Worm (Caenorhabditis elegans) whole organism, midembryonic: Measurements from ENCODE around the gene nhr-202.

Experiments used
- T22C8.4 ChIP-seq: fragments of 200-800 bp; sonication (Bioruptor generic); IDR thresholded peaks from 2 replicates; pipeline ENCODE4 v1.3.6; 2022; ENCODE audit warnings: missing genetic modification characterization, missing compliant biosample characterization
- cog-1 ChIP-seq: sonication (generic microtip); optimal IDR thresholded peaks from 2 replicates; lab custom pipeline; 2016; ENCODE audit warnings: missing genetic modification characterization, missing compliant biosample characterization
- flt-1 ChIP-seq: fragments of 200-800 bp; sonication (Bioruptor generic); IDR thresholded peaks from 2 replicates; pipeline ENCODE4 v1.3.6; 2022; ENCODE audit warnings: missing genetic modification characterization, missing compliant biosample characterization
- klf-2 ChIP-seq: fragments of 200-800 bp; sonication (Bioruptor generic); conservative IDR thresholded peaks from 2 replicates; pipeline ENCODE4 v1.3.6; 2022; ENCODE audit warnings: missing genetic modification reagents, missing genetic modification characterization, missing compliant biosample characterization
- med-1 ChIP-seq: sonication (generic microtip); optimal IDR thresholded peaks from 2 replicates; lab custom pipeline; 2017; ENCODE audit warnings: missing genetic modification characterization, mild to moderate bottlenecking, missing compliant biosample characterization, antibody characterized with exemption, missing genetic modification reagents; ENCODE audit not compliant: insufficient read depth
- ref-1 ChIP-seq: fragments of 200-800 bp; sonication (Bioruptor generic); conservative IDR thresholded peaks from 2 replicates; pipeline ENCODE4 v1.3.6; 2022; ENCODE audit warnings: missing genetic modification reagents, missing genetic modification characterization, missing compliant biosample characterization
- tab-1 ChIP-seq: fragments of 200-800 bp; sonication (Bioruptor generic); IDR thresholded peaks from 2 replicates; pipeline ENCODE4 v1.3.6; 2022; ENCODE audit warnings: missing genetic modification characterization, missing compliant biosample characterization
- ztf-23 ChIP-seq: fragments of 200-800 bp; sonication (Bioruptor generic); IDR thresholded peaks from 2 replicates; pipeline ENCODE4 v1.3.6; 2022; ENCODE audit warnings: missing genetic modification reagents, missing genetic modification characterization, missing compliant biosample characterization
- ztf-29 ChIP-seq: fragments of 200-800 bp; sonication (Bioruptor generic); IDR thresholded peaks from 2 replicates; pipeline ENCODE4 v1.3.6; 2022; ENCODE audit warnings: missing genetic modification reagents, missing genetic modification characterization, missing compliant biosample characterization

Gene nhr-202

DNA sequence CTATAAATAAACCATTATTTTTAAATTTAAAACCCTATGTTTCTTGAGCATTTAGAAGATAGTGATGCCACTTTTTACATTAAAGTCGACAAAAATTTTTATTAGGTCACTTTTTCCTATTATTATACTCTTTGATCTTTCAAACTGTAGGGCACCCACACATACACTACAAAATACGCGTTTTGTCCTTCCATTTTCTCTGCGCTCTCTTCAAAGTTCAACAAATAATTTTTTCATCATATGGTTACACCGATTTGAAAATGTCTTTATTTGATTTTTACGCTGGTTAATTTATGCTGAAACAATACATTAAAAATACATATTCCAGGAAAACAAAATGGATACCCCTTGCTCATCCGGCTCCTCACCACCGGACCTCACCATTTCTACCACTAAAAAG, at the start of gene nhr-202:
Gene nhr-202, plus strand, starts transcription at position 326 of the 400 bp plus-strand sequence.
- TF ChIP-seq ztf-29 (GFP tag; lab: Robert Waterston, UW) = no peak
- no peak for TF ChIP-seq ztf-23 (GFP tag; lab: Robert Waterston, UW)
- TF ChIP-seq flt-1 (GFP tag; lab: Robert Waterston, UW) = no peak
- no peak for TF ChIP-seq klf-2
- TF ChIP-seq ref-1 (GFP tag; lab: Robert Waterston, UW) = no peak
- no peak for TF ChIP-seq cog-1 (tag; lab: Kevin White, UChicago)
- TF ChIP-seq med-1 = no peak
- TF ChIP-seq T22C8.4 (GFP tag; lab: Robert Waterston, UW) = no peak
- TF ChIP-seq tab-1 (GFP tag; lab: Robert Waterston, UW) = no peak

DNA sequence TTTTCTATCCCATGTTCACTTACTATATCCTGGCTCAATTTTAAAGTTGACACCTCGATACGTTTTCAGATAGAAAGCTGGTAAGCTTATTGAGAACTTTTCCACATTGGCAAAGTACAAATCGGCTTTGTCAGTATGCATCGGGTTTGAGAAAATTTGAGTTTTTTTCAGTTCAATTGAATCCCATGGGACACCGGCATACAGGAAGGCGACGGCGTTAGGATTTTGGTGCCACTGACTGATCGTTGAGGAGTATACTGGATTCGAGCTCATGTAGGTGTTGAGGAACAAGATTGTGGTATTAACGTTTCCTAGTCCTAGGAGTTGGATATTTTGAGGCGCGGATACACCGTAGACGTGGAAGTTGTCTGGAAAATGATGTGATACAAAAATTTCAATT, 49.6 kb upstream of the nhr-202 start:
- TF ChIP-seq flt-1 (GFP tag; lab: Robert Waterston, UW) = no peak
- TF ChIP-seq T22C8.4 (GFP tag; lab: Robert Waterston, UW) = no peak
- TF ChIP-seq cog-1 (tag; lab: Kevin White, UChicago) = no peak
- TF ChIP-seq ztf-23 (GFP tag; lab: Robert Waterston, UW) = no peak
- no peak for TF ChIP-seq ztf-29 (GFP tag; lab: Robert Waterston, UW)

- TF ChIP-seq flt-1 (GFP tag; lab: Robert Waterston, UW) = no peak
- TF ChIP-seq T22C8.4 (GFP tag; lab: Robert Waterston, UW) = no peak
- TF ChIP-seq ztf-23 (GFP tag; lab: Robert Waterston, UW) = no peak
- TF ChIP-seq ztf-29 (GFP tag; lab: Robert Waterston, UW) = no peak
- no peak for TF ChIP-seq cog-1 (tag; lab: Kevin White, UChicago)
- no peak for TF ChIP-seq med-1
- TF ChIP-seq klf-2 = no peak
- TF ChIP-seq ref-1 (GFP tag; lab: Robert Waterston, UW) = no peak
- TF ChIP-seq tab-1 (GFP tag; lab: Robert Waterston, UW) = no peak
Measured at ce11 chrV:414630-415029, 47.8 kb upstream of the nhr-202 start, which contains the start of gene dod-19. TSS of gene dod-19 (minus strand) at chrV:414759.

DNA sequence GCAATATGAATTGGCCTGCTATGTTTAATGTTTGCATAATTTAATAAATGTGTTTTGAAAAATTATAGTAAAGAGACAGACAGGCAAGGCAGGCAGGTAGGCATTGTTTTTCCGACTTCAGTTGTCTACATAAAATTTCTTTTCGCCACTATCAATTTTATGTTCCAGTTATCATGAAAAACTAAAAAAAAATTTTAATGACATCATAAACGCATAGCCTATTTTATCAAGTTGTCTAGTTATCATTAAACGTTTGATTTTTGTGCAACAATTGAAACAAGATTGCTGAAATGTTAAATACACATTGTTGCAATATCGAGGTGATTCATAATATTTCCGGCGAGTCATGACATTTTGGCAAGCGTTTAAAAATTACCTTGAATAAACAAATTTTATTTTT, 47.3 kb upstream of the nhr-202 start:
- TF ChIP-seq flt-1 (GFP tag; lab: Robert Waterston, UW) (no peak), tab-1 (GFP tag; lab: Robert Waterston, UW) (no peak), ztf-23 (GFP tag; lab: Robert Waterston, UW) (no peak), T22C8.4 (GFP tag; lab: Robert Waterston, UW) (no peak), ztf-29 (GFP tag; lab: Robert Waterston, UW) (no peak), ref-1 (GFP tag; lab: Robert Waterston, UW) (no peak), med-1 (no peak), klf-2 (no peak), cog-1 (tag; lab: Kevin White, UChicago) (no peak)

DNA sequence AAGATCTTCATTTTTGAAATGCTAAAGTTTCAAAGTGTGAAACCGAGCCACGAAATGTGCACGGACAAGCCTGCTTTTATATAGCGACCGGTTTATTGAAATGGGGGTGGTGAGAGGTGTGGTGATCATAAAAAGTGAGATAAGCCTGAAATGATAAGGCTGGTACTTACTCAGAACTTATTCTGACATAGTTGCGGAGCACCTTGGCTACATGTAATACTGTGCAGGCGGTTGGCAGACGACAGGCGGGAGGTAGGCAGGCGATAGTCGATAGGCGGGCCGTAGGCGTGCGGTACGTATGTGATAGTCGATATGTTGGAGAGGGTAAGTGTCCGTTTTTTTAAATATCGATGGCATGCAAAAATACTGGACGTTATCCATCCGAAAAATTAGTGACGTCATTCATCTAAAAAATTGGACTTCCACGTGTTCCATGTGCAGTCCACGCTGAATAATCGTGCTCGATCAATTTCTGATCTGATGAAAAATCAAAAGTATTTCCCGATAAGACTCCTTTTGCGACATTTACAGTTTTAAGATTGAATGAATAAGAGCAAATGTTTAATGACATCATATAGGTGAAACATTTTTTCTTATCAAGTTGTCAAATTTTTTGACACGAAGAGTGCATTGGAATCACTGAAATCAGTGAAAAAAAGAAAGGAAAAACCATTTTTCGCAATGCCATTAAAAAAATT, 44.6 kb upstream of the nhr-202 start, which contains the start of gene irg-8:
Gene irg-8, minus strand, starts transcription at position 51 of the 698 bp plus-strand sequence.
- TF ChIP-seq ztf-29 (GFP tag; lab: Robert Waterston, UW) = no peak
- TF ChIP-seq tab-1 (GFP tag; lab: Robert Waterston, UW) = no peak
- no peak for TF ChIP-seq ref-1 (GFP tag; lab: Robert Waterston, UW)
- TF ChIP-seq ztf-23 (GFP tag; lab: Robert Waterston, UW) = no peak
- no peak for TF ChIP-seq T22C8.4 (GFP tag; lab: Robert Waterston, UW)
- TF ChIP-seq cog-1 (tag; lab: Kevin White, UChicago) = no peak
- TF ChIP-seq klf-2 = no peak
- TF ChIP-seq med-1 = no peak
- no peak for TF ChIP-seq flt-1 (GFP tag; lab: Robert Waterston, UW)

- TF ChIP-seq ztf-29 (GFP tag; lab: Robert Waterston, UW) (no peak), tab-1 (GFP tag; lab: Robert Waterston, UW) (no peak), flt-1 (GFP tag; lab: Robert Waterston, UW) (no peak), T22C8.4 (GFP tag; lab: Robert Waterston, UW) (no peak), med-1 (no peak), ref-1 (GFP tag; lab: Robert Waterston, UW) (no peak), ztf-23 (GFP tag; lab: Robert Waterston, UW) (no peak), cog-1 (tag; lab: Kevin White, UChicago) (no peak), klf-2 (no peak)
Measured at ce11 chrV:418432-418831, 44.0 kb upstream of the nhr-202 start, which contains the start of gene Y39D8A.1. TSS of gene Y39D8A.1 (plus strand) at chrV:418732.

- TF ChIP-seq klf-2 (no peak), ztf-29 (GFP tag; lab: Robert Waterston, UW) (no peak), ref-1 (GFP tag; lab: Robert Waterston, UW) (no peak), flt-1 (GFP tag; lab: Robert Waterston, UW) (no peak), T22C8.4 (GFP tag; lab: Robert Waterston, UW) (no peak), tab-1 (GFP tag; lab: Robert Waterston, UW) (no peak), med-1 (no peak), ztf-23 (GFP tag; lab: Robert Waterston, UW) (no peak), cog-1 (tag; lab: Kevin White, UChicago) (no peak)
Measured at ce11 chrV:422133-422532, 40.3 kb upstream of the nhr-202 start, which contains the start of gene dod-20. TSS of gene dod-20 (plus strand) at chrV:422433.

ce11 chrV:424140-424539, 38.2 kb upstream of the nhr-202 start, which contains the start of gene B0554.5:
TSS of gene B0554.5 (plus strand) at chrV:424440.
- TF ChIP-seq T22C8.4 (GFP tag; lab: Robert Waterston, UW) (no peak), med-1 (no peak), ztf-23 (GFP tag; lab: Robert Waterston, UW) (no peak), ztf-29 (GFP tag; lab: Robert Waterston, UW) (no peak), klf-2 (no peak)

- TF ChIP-seq ztf-23 (GFP tag; lab: Robert Waterston, UW) = no peak
- no peak for TF ChIP-seq tab-1 (GFP tag; lab: Robert Waterston, UW)
- no peak for TF ChIP-seq klf-2
- no peak for TF ChIP-seq ztf-29 (GFP tag; lab: Robert Waterston, UW)
- TF ChIP-seq T22C8.4 (GFP tag; lab: Robert Waterston, UW) = no peak
- no peak for TF ChIP-seq ref-1 (GFP tag; lab: Robert Waterston, UW)
- TF ChIP-seq med-1 = no peak
- no peak for TF ChIP-seq cog-1 (tag; lab: Kevin White, UChicago)
- no peak for TF ChIP-seq flt-1 (GFP tag; lab: Robert Waterston, UW)
Measured at ce11 chrV:428844-429243, 33.5 kb upstream of the nhr-202 start, which contains the start of gene B0554.4. TSS of gene B0554.4 (plus strand) at chrV:429144.
